Worm (Caenorhabditis elegans): ENCODE data around the gene R11D1.2.

DNA sequence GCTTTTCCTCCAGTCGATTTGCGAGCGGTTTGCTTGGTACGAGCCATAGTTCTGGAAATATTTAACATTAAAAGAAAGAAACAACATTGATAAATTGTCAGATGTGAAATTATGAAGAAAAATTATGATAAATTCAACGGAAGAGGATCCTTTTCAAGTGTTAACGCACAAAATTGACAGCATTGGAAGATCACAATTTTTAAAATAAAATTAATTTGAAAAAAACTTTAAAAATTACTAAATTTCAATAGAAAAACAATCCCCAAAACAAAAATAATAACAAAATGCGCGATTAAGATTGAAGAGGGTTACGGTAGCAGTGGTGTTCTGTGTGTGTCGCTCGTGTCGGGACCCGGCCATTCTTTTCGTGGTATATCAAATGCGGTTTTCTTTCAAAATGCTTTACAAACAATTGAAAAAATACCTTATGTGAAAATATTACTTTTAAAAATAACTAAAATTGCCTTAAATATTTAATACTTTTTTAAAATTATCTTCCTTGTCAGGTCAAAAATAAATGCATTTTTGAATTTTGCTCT is 48.1 kb upstream of the R11D1.2 start, which contains the start of gene his-74:
- TF ChIP-seq elt-2 (tag; optimal IDR thresholded peaks at IDR 0.05) (no peak), ceh-82 (tag; optimal IDR thresholded peaks at IDR 0.05) (no peak), ama-1 (optimal IDR thresholded peaks at IDR 0.05) (no peak), sea-2 (GFP tag; optimal IDR thresholded peaks at IDR 0.05) (no peak), snpc-4 (tag; optimal IDR thresholded peaks at IDR 0.05) (no peak), skn-1 (tag; optimal IDR thresholded peaks at IDR 0.05) (no peak), ceh-28 (tag; optimal IDR thresholded peaks at IDR 0.05) (no peak), nhr-237 (tag; optimal IDR thresholded peaks at IDR 0.05) (no peak), tbx-2 (tag; optimal IDR thresholded peaks at IDR 0.05) (no peak), nfya-1 (tag; optimal IDR thresholded peaks at IDR 0.05; ENCODE audit: insufficient read depth) (no peak), nhr-77 (tag; optimal IDR thresholded peaks at IDR 0.05) (no peak), nhr-28 (tag; optimal IDR thresholded peaks at IDR 0.05) (no peak), elt-3 (tag; optimal IDR thresholded peaks at IDR 0.05) (no peak), jun-1 (tag; optimal IDR thresholded peaks at IDR 0.05) (no peak)

Measured in whole organism, L3 larva.